Worm (Caenorhabditis elegans) whole organism, young adult: Measurements from ENCODE around the gene phat-4.

ENCODE experiments used
- B0019.2 ChIP-seq: fragments of 200-800 bp; sonication (Bioruptor generic); conservative IDR thresholded peaks from 2 replicates; pipeline ENCODE4 v1.3.6; 2022; ENCODE audit warnings: missing genetic modification reagents, missing genetic modification characterization, missing compliant biosample characterization
- F10E7.11 ChIP-seq: sonication (generic microtip); optimal IDR thresholded peaks from 2 replicates; lab custom pipeline; 2017; ENCODE audit warnings: mild to moderate bottlenecking, missing genetic modification characterization, moderate library complexity, missing compliant biosample characterization
- madf-6 ChIP-seq: fragments of 200-800 bp; sonication (Bioruptor generic); IDR thresholded peaks from 2 replicates; pipeline ENCODE4 v1.3.6; 2022; ENCODE audit warnings: missing genetic modification reagents, missing genetic modification characterization, missing compliant biosample characterization
- mcd-1 ChIP-seq: fragments of 200-800 bp; sonication (Bioruptor generic); IDR thresholded peaks from 2 replicates; pipeline ENCODE4 v1.3.6; 2022; ENCODE audit warnings: missing genetic modification reagents, missing genetic modification characterization, missing compliant biosample characterization
- tbx-9 ChIP-seq: sonication (generic microtip); optimal IDR thresholded peaks from 2 replicates; lab custom pipeline; 2016; ENCODE audit warnings: borderline replicate concordance, missing genetic modification characterization, inconsistent platforms, missing compliant biosample characterization

- no peak for TF ChIP-seq B0019.2 (GFP tag; lab: Robert Waterston, UW)
- no peak for TF ChIP-seq tbx-9 (tag; lab: Kevin White, UChicago)
- no peak for TF ChIP-seq F10E7.11 (tag; lab: Kevin White, UChicago)
- TF ChIP-seq madf-6 (GFP tag; lab: Robert Waterston, UW): no peak
- no peak for TF ChIP-seq mcd-1 (GFP tag; lab: Robert Waterston, UW)
These were observed 35.0 kb upstream of the phat-4 start, which contains the start of gene nhr-181 for ce11 chrV:4094740-4095139.
